Fruit fly (Drosophila melanogaster): ENCODE measurements around the gene dco.

dco gene

DNA sequence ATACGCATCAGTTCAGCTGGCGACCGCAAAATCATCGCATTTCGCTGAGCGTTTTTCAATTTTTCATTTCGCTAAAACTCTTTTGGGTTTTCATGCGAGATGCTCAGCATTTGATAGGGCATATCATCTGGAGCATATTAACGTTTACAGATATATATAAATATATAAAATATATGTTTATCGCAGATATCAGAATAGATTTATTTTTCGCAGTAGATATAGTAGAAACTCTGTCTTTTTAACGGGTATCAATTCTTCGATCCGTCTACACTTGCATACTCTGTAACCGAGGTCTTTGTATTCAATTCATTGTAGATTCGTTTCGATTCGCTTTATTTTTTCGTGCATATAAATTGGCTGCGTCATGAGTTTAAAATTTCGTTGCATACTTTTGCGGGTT, 41.3 kb downstream of the dco start (continued):
- TF ChIP-seq CG12769 (tag; optimal IDR thresholded peaks at IDR 0.05) (no peak), CG3163 (GFP tag; optimal IDR thresholded peaks at IDR 0.05) (no peak), H15 (GFP tag; IDR thresholded peaks at IDR 0.05) (no peak), NC2β (GFP tag; optimal IDR thresholded peaks at IDR 0.05) (no peak), CG4854 (GFP tag; optimal IDR thresholded peaks at IDR 0.05) (no peak), CG8089 (GFP tag; optimal IDR thresholded peaks at IDR 0.05) (no peak), fd64A (GFP tag; optimal IDR thresholded peaks at IDR 0.05) (no peak), Dfd (GFP tag; optimal IDR thresholded peaks at IDR 0.05) (no peak), CG11560 (tag; IDR thresholded peaks at IDR 0.05) (no peak), CG4282 (GFP tag; optimal IDR thresholded peaks at IDR 0.05) (no peak), Dip2 (GFP tag; IDR thresholded peaks at IDR 0.05) (no peak), fu2 (GFP tag; optimal IDR thresholded peaks at IDR 0.05) (no peak), CG10209 (GFP tag; optimal IDR thresholded peaks at IDR 0.05) (peak; percentile 4), CG13894 (tag; optimal IDR thresholded peaks at IDR 0.05) (no peak), HmgZ (tag; optimal IDR thresholded peaks at IDR 0.05) (peak; percentile 4), fd96Cb (tag; optimal IDR thresholded peaks at IDR 0.05) (peak; percentile 2), lola (GFP tag; optimal IDR thresholded peaks at IDR 0.05) (no peak), Dip3 (GFP tag; optimal IDR thresholded peaks at IDR 0.05) (no peak), Rfx (GFP tag; IDR thresholded peaks at IDR 0.05) (peak; percentile 65), CG2875 (GFP tag; optimal IDR thresholded peaks at IDR 0.05) (no peak), sob (GFP tag; IDR thresholded peaks at IDR 0.05) (0 out of 2 replicates have a peak, but pooled peaks have one; percentile 24), dpn (GFP tag; optimal IDR thresholded peaks at IDR 0.05) (no peak), CG2678 (tag; optimal IDR thresholded peaks at IDR 0.05) (peak; percentile 51), sug (tag; optimal IDR thresholded peaks at IDR 0.05) (no peak), CG8359 (GFP tag; optimal IDR thresholded peaks at IDR 0.05; ENCODE audit: borderline replicate concordance) (no peak), slp2 (GFP tag; optimal IDR thresholded peaks at IDR 0.05) (no peak), Atf-2 (GFP tag; optimal IDR thresholded peaks at IDR 0.05) (no peak), lab (GFP tag; optimal IDR thresholded peaks at IDR 0.05) (peak; percentile 61), CG11085 (GFP tag; IDR thresholded peaks at IDR 0.05) (peak; percentile 34; the same call in 1 of the 2 replicates), nau (GFP tag; optimal IDR thresholded peaks at IDR 0.05) (no peak), Bteb2 (GFP tag; optimal IDR thresholded peaks at IDR 0.05) (no peak), CG32767 (GFP tag; IDR thresholded peaks at IDR 0.05) (no peak), Neu2 (GFP tag; optimal IDR thresholded peaks at IDR 0.05; ENCODE audit: borderline replicate concordance) (no peak), CG10274 (GFP tag; optimal IDR thresholded peaks at IDR 0.05) (no peak), gsb-n (tag; optimal IDR thresholded peaks at IDR 0.05) (no peak), CG8281 (tag; optimal IDR thresholded peaks at IDR 0.05) (no peak), slbo (GFP tag; IDR thresholded peaks at IDR 0.05) (peak; percentile 69), CG16813 (GFP tag; IDR thresholded peaks at IDR 0.05; ENCODE audit: partially characterized antibody) (no peak), zen (tag; optimal IDR thresholded peaks at IDR 0.05) (no peak), CG7556 (GFP tag; optimal IDR thresholded peaks at IDR 0.05) (no peak), D19B (GFP tag; optimal IDR thresholded peaks at IDR 0.05) (peak; percentile 77), Dad (GFP tag; optimal IDR thresholded peaks at IDR 0.05) (no peak), CG2120 (GFP tag; optimal IDR thresholded peaks at IDR 0.05) (peak; percentile 3), p53 (GFP tag; optimal IDR thresholded peaks at IDR 0.05) (no peak), Aef1 (GFP tag; IDR thresholded peaks at IDR 0.05) (peak; percentile 50), CG9609 (GFP tag; optimal IDR thresholded peaks at IDR 0.05) (no peak), dmrt99B (tag; optimal IDR thresholded peaks at IDR 0.05) (peak; percentile 44), Dbx (GFP tag; IDR thresholded peaks at IDR 0.05) (no peak), CG13287 (GFP tag; IDR thresholded peaks at IDR 0.05; ENCODE audit: partially characterized antibody) (no peak), Doc2 (GFP tag; IDR thresholded peaks at IDR 0.05) (no peak), ham (GFP tag; IDR thresholded peaks at IDR 0.05) (no peak)
